4 fruit fly cellular contexts compared by ENCODE assay signal in genomic region chr3L:11918217-11918616, dm6.
TF ChIP-seq lines count a peak whose summit lies in the region.

No protein-coding gene starts in this region.

- peak; percentile 28 to 44 for TF ChIP-seq CTCF in S2 (optimal IDR thresholded peaks at IDR 0.05; lab: Kevin White, UChicago)
- TF ChIP-seq CTCF in whole organism, embryonic (GFP tag; optimal IDR thresholded peaks at IDR 0.05; lab: Kevin White, UChicago), result peak; percentile 47

TF ChIP-seq in whole organism, embryonic, 481 proteins besides CTCF, POLR2A, EP300 and RAD21 (continues in another document):
- TF ChIP-seq D19A (tag; optimal IDR thresholded peaks at IDR 0.05; lab: Kevin White, UChicago), result no peak
- TF ChIP-seq Xbp1 (GFP tag; optimal IDR thresholded peaks at IDR 0.05; lab: Kevin White, UChicago), result no peak
- no peak for TF ChIP-seq sc (optimal IDR thresholded peaks at IDR 0.05; lab: Kevin White, UChicago)
- no peak for TF ChIP-seq sc (GFP tag; optimal IDR thresholded peaks at IDR 0.05; lab: Kevin White, UChicago)
- TF ChIP-seq inv (GFP tag; IDR thresholded peaks at IDR 0.05; lab: Robert Waterston, UW; ENCODE audit: partially characterized antibody), result no peak
- peak; percentile 62 for TF ChIP-seq sens (GFP tag; lab: Kevin White, UChicago)
- no peak for TF ChIP-seq Rfx (GFP tag; IDR thresholded peaks at IDR 0.05; lab: Robert Waterston, UW)
- TF ChIP-seq CG10321 (GFP tag; IDR thresholded peaks at IDR 0.05; lab: Robert Waterston, UW), result no peak
- TF ChIP-seq CG12744 (GFP tag; optimal IDR thresholded peaks at IDR 0.05; lab: Kevin White, UChicago), result no peak
- no peak for TF ChIP-seq trem (tag; optimal IDR thresholded peaks at IDR 0.05; lab: Kevin White, UChicago)
- TF ChIP-seq Mad (GFP tag; optimal IDR thresholded peaks at IDR 0.05; lab: Kevin White, UChicago), result no peak
- TF ChIP-seq CG15269 (tag; optimal IDR thresholded peaks at IDR 0.05; lab: Kevin White, UChicago), result no peak
- TF ChIP-seq CG7271 (tag; optimal IDR thresholded peaks at IDR 0.05; lab: Kevin White, UChicago), result no peak
- no peak for TF ChIP-seq CG6654 (GFP tag; optimal IDR thresholded peaks at IDR 0.05; lab: Kevin White, UChicago)
- no peak for TF ChIP-seq CG9437 (GFP tag; optimal IDR thresholded peaks at IDR 0.05; lab: Kevin White, UChicago)
- TF ChIP-seq CG6813 (GFP tag; optimal IDR thresholded peaks at IDR 0.05; lab: Kevin White, UChicago), result no peak
- no peak for TF ChIP-seq CG3838 (GFP tag; optimal IDR thresholded peaks at IDR 0.05; lab: Kevin White, UChicago)
- no peak for TF ChIP-seq CG12071 (GFP tag; optimal IDR thresholded peaks at IDR 0.05; lab: Kevin White, UChicago)
- TF ChIP-seq CG2712 (tag; optimal IDR thresholded peaks at IDR 0.05; lab: Kevin White, UChicago), result no peak
- TF ChIP-seq CG8281 (tag; optimal IDR thresholded peaks at IDR 0.05; lab: Kevin White, UChicago), result peak; percentile 39
- no peak for TF ChIP-seq kah (GFP tag; optimal IDR thresholded peaks at IDR 0.05; lab: Kevin White, UChicago)
- TF ChIP-seq NK7.1 (GFP tag; optimal IDR thresholded peaks at IDR 0.05; lab: Kevin White, UChicago), result no peak
- TF ChIP-seq amos (GFP tag; IDR thresholded peaks at IDR 0.05; lab: Robert Waterston, UW; ENCODE audit: partially characterized antibody), result peak; percentile 22
- TF ChIP-seq Eip74EF (GFP tag; optimal IDR thresholded peaks at IDR 0.05; lab: Kevin White, UChicago), result peak in 1 of 2 experiments; percentile 25
- peak; percentile 62 for TF ChIP-seq stwl (tag; optimal IDR thresholded peaks at IDR 0.05; lab: Kevin White, UChicago)
- TF ChIP-seq Lim3 (GFP tag; IDR thresholded peaks at IDR 0.05; lab: Robert Waterston, UW), result no peak
- TF ChIP-seq ham (GFP tag; IDR thresholded peaks at IDR 0.05; lab: Robert Waterston, UW), result no peak
- TF ChIP-seq tgo (GFP tag; IDR thresholded peaks at IDR 0.05; lab: Robert Waterston, UW), result no peak
- TF ChIP-seq CG42726 (GFP tag; IDR thresholded peaks at IDR 0.05; lab: Robert Waterston, UW; ENCODE audit: partially characterized antibody), result 0 out of 2 replicates have a peak, but pooled peaks have one; percentile 40
- no peak for TF ChIP-seq croc (GFP tag; conservative IDR thresholded peaks at IDR 0.05; lab: Robert Waterston, UW)
- peak; percentile 25 for TF ChIP-seq Atf3 (GFP tag; optimal IDR thresholded peaks at IDR 0.05; lab: Kevin White, UChicago)

TF ChIP-seq in whole organism, prepupa, 60 proteins besides CTCF, POLR2A, EP300 and RAD21:
- TF ChIP-seq Eip75B (GFP tag; optimal IDR thresholded peaks at IDR 0.05; lab: Kevin White, UChicago) (peak; percentile 77), Eip93F (GFP tag; optimal IDR thresholded peaks at IDR 0.05; lab: Kevin White, UChicago) (no peak), cyc (GFP tag; optimal IDR thresholded peaks at IDR 0.05; lab: Kevin White, UChicago) (no peak), svp (GFP tag; lab: Kevin White, UChicago) (peak; percentile 42), fkh (GFP tag; optimal IDR thresholded peaks at IDR 0.05; lab: Kevin White, UChicago) (peak; percentile 10), CG15336 (GFP tag; IDR thresholded peaks at IDR 0.05; lab: Robert Waterston, UW) (no peak)
TF ChIP-seq in whole organism, prepupa: peak in this region for 3.

TF ChIP-seq in whole organism, wandering third instar larva, 38 proteins besides CTCF, POLR2A, EP300 and RAD21:
- TF ChIP-seq pan (optimal IDR thresholded peaks at IDR 0.05; lab: Kevin White, UChicago), result no peak
- TF ChIP-seq Myc (optimal IDR thresholded peaks at IDR 0.05; lab: Kevin White, UChicago), result peak; percentile 84
- no peak for TF ChIP-seq psq (GFP tag; optimal IDR thresholded peaks at IDR 0.05; lab: Kevin White, UChicago)
- TF ChIP-seq sage (GFP tag; optimal IDR thresholded peaks at IDR 0.05; lab: Kevin White, UChicago), result no peak
- no peak for TF ChIP-seq ey (GFP tag; optimal IDR thresholded peaks at IDR 0.05; lab: Kevin White, UChicago)
- TF ChIP-seq usp (GFP tag; optimal IDR thresholded peaks at IDR 0.05; lab: Kevin White, UChicago), result no peak
- TF ChIP-seq N (GFP tag; optimal IDR thresholded peaks at IDR 0.05; lab: Kevin White, UChicago), result peak; percentile 47
- no peak for TF ChIP-seq jim (GFP tag; optimal IDR thresholded peaks at IDR 0.05; lab: Kevin White, UChicago)
- no peak for TF ChIP-seq dl (GFP tag; optimal IDR thresholded peaks at IDR 0.05; lab: Kevin White, UChicago; ENCODE audit: insufficient read depth in 1 of 2, partially characterized antibody in 2 of 2)
- no peak for TF ChIP-seq OdsH (GFP tag; optimal IDR thresholded peaks at IDR 0.05; lab: Kevin White, UChicago)
- no peak for TF ChIP-seq dsf (GFP tag; optimal IDR thresholded peaks at IDR 0.05; lab: Kevin White, UChicago; ENCODE audit: borderline replicate concordance)
- TF ChIP-seq GATAd (GFP tag; optimal IDR thresholded peaks at IDR 0.05; lab: Kevin White, UChicago), result no peak
- no peak for TF ChIP-seq Hnf4 (GFP tag; optimal IDR thresholded peaks at IDR 0.05; lab: Kevin White, UChicago)
- TF ChIP-seq Jra (GFP tag; optimal IDR thresholded peaks at IDR 0.05; lab: Kevin White, UChicago), result no peak
- no peak for TF ChIP-seq Mio (GFP tag; optimal IDR thresholded peaks at IDR 0.05; lab: Kevin White, UChicago)
- no peak for TF ChIP-seq CrebA (GFP tag; optimal IDR thresholded peaks at IDR 0.05; lab: Kevin White, UChicago; ENCODE audit: borderline replicate concordance)
- TF ChIP-seq HLH106 (tag; optimal IDR thresholded peaks at IDR 0.05; lab: Kevin White, UChicago), result no peak
- no peak for TF ChIP-seq Dfd (GFP tag; optimal IDR thresholded peaks at IDR 0.05; lab: Kevin White, UChicago)
- no peak for TF ChIP-seq Hr83 (GFP tag; optimal IDR thresholded peaks at IDR 0.05; lab: Kevin White, UChicago; ENCODE audit: poor library complexity, severe bottlenecking)
- TF ChIP-seq Hr78 (GFP tag; optimal IDR thresholded peaks at IDR 0.05; lab: Kevin White, UChicago), result no peak
- TF ChIP-seq brk (GFP tag; optimal IDR thresholded peaks at IDR 0.05; lab: Kevin White, UChicago), result no peak
- TF ChIP-seq Rel (GFP tag; optimal IDR thresholded peaks at IDR 0.05; lab: Kevin White, UChicago), result no peak
- no peak for TF ChIP-seq Rel (tag; optimal IDR thresholded peaks at IDR 0.05; lab: Kevin White, UChicago)
- peak; percentile 21 for TF ChIP-seq Dif (GFP tag; optimal IDR thresholded peaks at IDR 0.05; lab: Kevin White, UChicago; ENCODE audit: partially characterized antibody)
- no peak for TF ChIP-seq woc (GFP tag; optimal IDR thresholded peaks at IDR 0.05; lab: Kevin White, UChicago)
- TF ChIP-seq CG32264 (GFP tag; optimal IDR thresholded peaks at IDR 0.05; lab: Kevin White, UChicago), result no peak
- TF ChIP-seq sv (GFP tag; optimal IDR thresholded peaks at IDR 0.05; lab: Kevin White, UChicago), result no peak
- TF ChIP-seq dmrt93B (GFP tag; optimal IDR thresholded peaks at IDR 0.05; lab: Kevin White, UChicago), result no peak
- peak; percentile 35 for TF ChIP-seq lola (GFP tag; optimal IDR thresholded peaks at IDR 0.05; lab: Kevin White, UChicago)
- TF ChIP-seq foxo (GFP tag; optimal IDR thresholded peaks at IDR 0.05; lab: Kevin White, UChicago), result no peak
- no peak for TF ChIP-seq CG9705 (GFP tag; optimal IDR thresholded peaks at IDR 0.05; lab: Kevin White, UChicago)
- peak; percentile 70 for TF ChIP-seq Vsx2 (GFP tag; optimal IDR thresholded peaks at IDR 0.05; lab: Kevin White, UChicago; ENCODE audit: partially characterized antibody)
- no peak for TF ChIP-seq rgr (GFP tag; optimal IDR thresholded peaks at IDR 0.05; lab: Kevin White, UChicago)
- TF ChIP-seq br (GFP tag; optimal IDR thresholded peaks at IDR 0.05; lab: Kevin White, UChicago), result no peak
- no peak for TF ChIP-seq h (GFP tag; optimal IDR thresholded peaks at IDR 0.05; lab: Kevin White, UChicago)
- TF ChIP-seq Abd-B (GFP tag; optimal IDR thresholded peaks at IDR 0.05; lab: Kevin White, UChicago), result no peak
- TF ChIP-seq Sp1 (GFP tag; optimal IDR thresholded peaks at IDR 0.05; lab: Kevin White, UChicago), result no peak
- no peak for TF ChIP-seq fru (GFP tag; optimal IDR thresholded peaks at IDR 0.05; lab: Kevin White, UChicago)
- TF ChIP-seq tai (GFP tag; optimal IDR thresholded peaks at IDR 0.05; lab: Kevin White, UChicago), result no peak
